Worm (Caenorhabditis elegans): ENCODE data around the gene Y46E12A.3.

DNA sequence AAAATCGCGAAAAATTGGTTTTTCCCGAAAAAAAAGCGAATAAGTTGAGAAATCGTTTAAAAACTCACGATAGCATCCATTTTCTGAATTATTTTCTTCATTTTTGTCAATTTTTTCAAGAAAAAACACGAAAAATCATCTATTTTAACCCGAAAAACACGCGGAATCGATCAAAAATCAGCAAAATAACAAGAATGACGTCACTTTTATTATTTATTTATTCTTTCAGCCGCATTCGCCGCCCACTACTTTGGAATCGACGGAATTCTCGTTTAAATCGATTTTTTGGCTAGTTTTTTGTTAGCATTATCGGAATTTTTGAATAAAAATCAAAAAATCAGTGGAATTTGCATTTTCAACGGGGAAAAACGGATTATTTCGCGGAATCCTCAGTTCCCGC is 23.2 kb upstream of the Y46E12A.3 start, which contains the start of gene Y39A3CL.4:
- no peak for TF ChIP-seq unc-130 (GFP tag; optimal IDR thresholded peaks at IDR 0.05)
- no peak for TF ChIP-seq ZK546.5 (tag; optimal IDR thresholded peaks at IDR 0.05)
- TF ChIP-seq ztf-11 (tag; optimal IDR thresholded peaks at IDR 0.05), result no peak
- TF ChIP-seq ztf-7 (tag; optimal IDR thresholded peaks at IDR 0.05), result no peak
- TF ChIP-seq pha-4 (GFP tag; IDR thresholded peaks at IDR 0.05), result no peak
- TF ChIP-seq pha-4 (tag; optimal IDR thresholded peaks at IDR 0.05), result no peak
- no peak for TF ChIP-seq zip-2 (tag; optimal IDR thresholded peaks at IDR 0.05)
- no peak for TF ChIP-seq pqm-1 (tag; optimal IDR thresholded peaks at IDR 0.05)
- no peak for TF ChIP-seq snpc-4 (tag; optimal IDR thresholded peaks at IDR 0.05)
- no peak for TF ChIP-seq zfp-3 (GFP tag; conservative IDR thresholded peaks at IDR 0.05)
- TF ChIP-seq nhr-76 (tag; optimal IDR thresholded peaks at IDR 0.05), result no peak
- TF ChIP-seq ama-1 (optimal IDR thresholded peaks at IDR 0.05), result no peak
